Fruit fly (Drosophila melanogaster) whole organism, embryonic: ENCODE measurements around the gene CG3149.

Experiments
- B-H2 ChIP-seq: fragments of 200-800 bp; sonication (Bioruptor generic); optimal IDR thresholded peaks from 2 replicates; lab custom pipeline; 2018; ENCODE audit warnings: missing biosample characterization, mild to moderate bottlenecking, missing genetic modification characterization
- CG1233 ChIP-seq: fragments of 200-800 bp; sonication (Bioruptor generic); optimal IDR thresholded peaks from 4 replicates; lab custom pipeline; 2018; ENCODE audit warnings: missing biosample characterization, mild to moderate bottlenecking, missing genetic modification characterization
- CG12769 ChIP-seq: fragments of 200-800 bp; sonication (Bioruptor generic); optimal IDR thresholded peaks from 2 replicates; lab custom pipeline; 2019; ENCODE audit warnings: missing biosample characterization, mild to moderate bottlenecking, missing genetic modification characterization, moderate library complexity
- CG12942 ChIP-seq: fragments of 200-800 bp; sonication (Bioruptor generic); optimal IDR thresholded peaks from 3 replicates; lab custom pipeline; 2016; ENCODE audit warnings: missing biosample characterization, missing genetic modification characterization
- CG14441 ChIP-seq: fragments of 200-800 bp; sonication (Bioruptor generic); IDR thresholded peaks from 2 replicates; pipeline ENCODE4 v1.3.6; 2022; ENCODE audit warnings: missing biosample characterization, missing genetic modification characterization
- CG16779 ChIP-seq: fragments of 200-800 bp; sonication (Bioruptor generic); IDR thresholded peaks from 2 replicates; pipeline ENCODE4 v1.3.6; 2022; ENCODE audit warnings: missing biosample characterization, missing genetic modification characterization
- CG17328 ChIP-seq: fragments of 200-800 bp; sonication (Bioruptor generic); IDR thresholded peaks from 2 replicates; pipeline ENCODE4 v1.3.6; 2022; ENCODE audit warnings: missing biosample characterization, missing genetic modification characterization
- CG2875 ChIP-seq: fragments of 200-800 bp; sonication (Bioruptor generic); optimal IDR thresholded peaks from 2 replicates; lab custom pipeline; 2017; ENCODE audit warnings: missing biosample characterization, mild to moderate bottlenecking, missing genetic modification characterization, missing genetic modification reagents
- CG3065 ChIP-seq: fragments of 200-800 bp; sonication (Bioruptor generic); optimal IDR thresholded peaks from 2 replicates; lab custom pipeline; 2016; ENCODE audit warnings: missing biosample characterization, missing genetic modification characterization
- CG31365 ChIP-seq: fragments of 200-800 bp; sonication (Bioruptor generic); optimal IDR thresholded peaks from 2 replicates; lab custom pipeline; 2018; ENCODE audit warnings: missing biosample characterization, mild to moderate bottlenecking, missing genetic modification characterization
- CG3281 ChIP-seq: fragments of 200-800 bp; sonication (Bioruptor generic); optimal IDR thresholded peaks from 3 replicates; lab custom pipeline; 2017; ENCODE audit warnings: missing biosample characterization, mild to moderate bottlenecking, missing genetic modification characterization
- CG33213 ChIP-seq: fragments of 200-800 bp; sonication (Bioruptor generic); optimal IDR thresholded peaks from 3 replicates; lab custom pipeline; 2016; ENCODE audit warnings: missing biosample characterization, missing genetic modification characterization
- CG6175 ChIP-seq: fragments of 200-800 bp; sonication (Bioruptor generic); IDR thresholded peaks from 3 replicates; pipeline ENCODE4 v1.3.6; 2022; ENCODE audit warnings: missing biosample characterization, missing genetic modification characterization
- CG6254 ChIP-seq: fragments of 200-800 bp; sonication (Bioruptor generic); optimal IDR thresholded peaks from 3 replicates; lab custom pipeline; 2017; ENCODE audit warnings: mild to moderate bottlenecking, missing biosample characterization, missing genetic modification reagents, missing genetic modification characterization
- CG7357 ChIP-seq: fragments of 200-800 bp; sonication (Bioruptor generic); IDR thresholded peaks from 3 replicates; pipeline ENCODE4 v1.3.6; 2022; ENCODE audit warnings: missing biosample characterization, missing genetic modification characterization
- CG8281 ChIP-seq: fragments of 200-800 bp; sonication (Bioruptor generic); optimal IDR thresholded peaks from 2 replicates; lab custom pipeline; 2018; ENCODE audit warnings: missing biosample characterization, mild to moderate bottlenecking, missing genetic modification characterization, moderate library complexity
- Chrac-16 ChIP-seq: fragments of 200-800 bp; sonication (Bioruptor generic); optimal IDR thresholded peaks from 3 replicates; lab custom pipeline; 2016; ENCODE audit warnings: missing biosample characterization, missing genetic modification characterization
- Drgx ChIP-seq: fragments of 200-800 bp; sonication (Bioruptor generic); IDR thresholded peaks from 2 replicates; pipeline ENCODE4 v1.3.6; 2022; ENCODE audit warnings: missing biosample characterization, missing genetic modification characterization
- E2f1 ChIP-seq: fragments of 200-800 bp; sonication (Bioruptor generic); IDR thresholded peaks from 2 replicates; pipeline ENCODE4 v1.3.6; 2022; ENCODE audit warnings: missing biosample characterization, missing genetic modification characterization
- Fer2 ChIP-seq: fragments of 200-800 bp; sonication (Bioruptor generic); optimal IDR thresholded peaks from 2 replicates; lab custom pipeline; 2018; ENCODE audit warnings: missing biosample characterization, mild to moderate bottlenecking, missing genetic modification characterization, moderate library complexity
- H2.0 ChIP-seq: fragments of 200-800 bp; sonication (Bioruptor generic); IDR thresholded peaks from 2 replicates; pipeline ENCODE4 v1.3.6; 2022; ENCODE audit warnings: missing biosample characterization, missing genetic modification characterization
- HLH4C ChIP-seq: fragments of 200-800 bp; sonication (Bioruptor generic); IDR thresholded peaks from 3 replicates; pipeline ENCODE4 v1.3.6; 2022; ENCODE audit warnings: missing biosample characterization, missing genetic modification characterization; ENCODE audit not compliant: partially characterized antibody
- HmgZ ChIP-seq: fragments of 200-800 bp; sonication (Bioruptor generic); optimal IDR thresholded peaks from 2 replicates; lab custom pipeline; 2018; ENCODE audit warnings: missing biosample characterization, mild to moderate bottlenecking, missing genetic modification characterization
- Hr39 ChIP-seq: fragments of >200 bp; optimal IDR thresholded peaks from 2 replicates; lab custom pipeline; 2017
- Meics ChIP-seq: fragments of 200-800 bp; sonication (Bioruptor generic); optimal IDR thresholded peaks from 2 replicates; lab custom pipeline; 2017; ENCODE audit warnings: missing biosample characterization, mild to moderate bottlenecking, missing genetic modification characterization
- Myb ChIP-seq: fragments of 200-800 bp; sonication (Bioruptor generic); optimal IDR thresholded peaks from 2 replicates; lab custom pipeline; 2016; ENCODE audit warnings: missing biosample characterization, missing genetic modification characterization
- NC2α ChIP-seq: fragments of 200-800 bp; sonication (Bioruptor generic); optimal IDR thresholded peaks from 2 replicates; lab custom pipeline; 2016; ENCODE audit warnings: missing biosample characterization, missing genetic modification characterization
- NC2β ChIP-seq: fragments of 200-800 bp; sonication (Bioruptor generic); optimal IDR thresholded peaks from 2 replicates; lab custom pipeline; 2016; ENCODE audit warnings: missing biosample characterization, missing genetic modification characterization
- Ptx1 ChIP-seq: fragments of 200-800 bp; sonication (Bioruptor generic); IDR thresholded peaks from 2 replicates; pipeline ENCODE4 v1.3.6; 2022; ENCODE audit warnings: missing biosample characterization, missing genetic modification characterization
- Side ChIP-seq: fragments of 200-800 bp; sonication (Bioruptor generic); optimal IDR thresholded peaks from 2 replicates; lab custom pipeline; 2016; ENCODE audit warnings: missing biosample characterization, missing genetic modification characterization
- Six4 ChIP-seq: fragments of 200-800 bp; sonication (Bioruptor generic); optimal IDR thresholded peaks from 2 replicates; lab custom pipeline; 2016; ENCODE audit warnings: missing biosample characterization, missing genetic modification characterization
- Sry-β ChIP-seq: fragments of 200-800 bp; sonication (Bioruptor generic); optimal IDR thresholded peaks from 2 replicates; lab custom pipeline; 2018; ENCODE audit warnings: missing biosample characterization, mild to moderate bottlenecking, missing genetic modification characterization, moderate library complexity
- caup ChIP-seq: fragments of 200-800 bp; sonication (Bioruptor generic); optimal IDR thresholded peaks from 3 replicates; lab custom pipeline; 2017; ENCODE audit warnings: missing biosample characterization, mild to moderate bottlenecking, missing genetic modification characterization, moderate library complexity; ENCODE audit not compliant: severe bottlenecking
- chn ChIP-seq: fragments of 200-800 bp; sonication (Bioruptor generic); optimal IDR thresholded peaks from 2 replicates; lab custom pipeline; 2016; ENCODE audit warnings: missing biosample characterization, missing genetic modification characterization
- crp ChIP-seq, 2 experiments: fragments of 200-800 bp; sonication (Bioruptor generic); optimal IDR thresholded peaks; 2 replicates in 1 of 2; 3 replicates in 1 of 2; lab custom pipeline; 2017; ENCODE audit warnings: missing biosample characterization in 2 of 2, missing genetic modification characterization in 2 of 2, mild to moderate bottlenecking in 1 of 2, moderate library complexity in 1 of 2
- dan ChIP-seq: fragments of 200-800 bp; sonication (Bioruptor generic); IDR thresholded peaks from 2 replicates; pipeline ENCODE4 v1.3.6; 2022; ENCODE audit warnings: missing biosample characterization, missing genetic modification characterization
- fd102C ChIP-seq: fragments of 200-800 bp; sonication (Bioruptor generic); optimal IDR thresholded peaks from 2 replicates; lab custom pipeline; 2018; ENCODE audit warnings: missing biosample characterization, mild to moderate bottlenecking, missing genetic modification characterization, moderate library complexity
- fru ChIP-seq: fragments of >200 bp; optimal IDR thresholded peaks from 2 replicates; lab custom pipeline; 2017
- grau ChIP-seq: fragments of 200-800 bp; optimal IDR thresholded peaks from 3 replicates; lab custom pipeline; 2019; ENCODE audit warnings: missing biosample characterization, mild to moderate bottlenecking, missing genetic modification characterization, moderate library complexity
- gsb-n ChIP-seq: fragments of 200-800 bp; sonication (Bioruptor generic); optimal IDR thresholded peaks from 3 replicates; lab custom pipeline; 2018; ENCODE audit warnings: missing biosample characterization, mild to moderate bottlenecking, missing genetic modification characterization
- inv ChIP-seq: fragments of 200-800 bp; sonication (Bioruptor generic); IDR thresholded peaks from 2 replicates; pipeline ENCODE4 v1.3.6; 2022; ENCODE audit warnings: missing biosample characterization, missing genetic modification characterization; ENCODE audit not compliant: partially characterized antibody
- lab ChIP-seq: fragments of 200-800 bp; sonication (Bioruptor generic); optimal IDR thresholded peaks from 3 replicates; lab custom pipeline; 2017; ENCODE audit warnings: missing biosample characterization, missing genetic modification characterization, mild to moderate bottlenecking, moderate library complexity, missing genetic modification reagents
- peb ChIP-seq: fragments of 200-800 bp; sonication (Bioruptor generic); IDR thresholded peaks from 2 replicates; pipeline ENCODE4 v1.3.6; 2022; ENCODE audit warnings: missing biosample characterization, missing genetic modification characterization
- run ChIP-seq: fragments of 200-800 bp; sonication (Bioruptor generic); optimal IDR thresholded peaks from 3 replicates; lab custom pipeline; 2018; ENCODE audit warnings: missing biosample characterization, mild to moderate bottlenecking, missing genetic modification characterization
- slou ChIP-seq: fragments of 200-800 bp; sonication (Bioruptor generic); optimal IDR thresholded peaks from 3 replicates; lab custom pipeline; 2016; ENCODE audit warnings: missing biosample characterization, missing genetic modification characterization
- tap ChIP-seq: fragments of 200-800 bp; optimal IDR thresholded peaks from 3 replicates; lab custom pipeline; 2019; ENCODE audit warnings: missing biosample characterization, mild to moderate bottlenecking, missing genetic modification characterization, moderate library complexity
- tna ChIP-seq: fragments of 200-800 bp; sonication (Bioruptor generic); IDR thresholded peaks from 2 replicates; pipeline ENCODE4 v1.3.6; 2022; ENCODE audit warnings: missing biosample characterization, missing genetic modification characterization; ENCODE audit not compliant: partially characterized antibody
- trh ChIP-seq: fragments of 200-800 bp; sonication (Bioruptor generic); optimal IDR thresholded peaks from 2 replicates; lab custom pipeline; 2016; ENCODE audit warnings: missing biosample characterization, missing genetic modification characterization
- z ChIP-seq: fragments of 200-800 bp; sonication (Bioruptor generic); IDR thresholded peaks from 3 replicates; pipeline ENCODE4 v1.3.6; 2022; ENCODE audit warnings: missing biosample characterization, missing genetic modification characterization
- zf30C ChIP-seq: fragments of 200-800 bp; sonication (Bioruptor generic); optimal IDR thresholded peaks from 3 replicates; lab custom pipeline; 2018; ENCODE audit warnings: missing biosample characterization, mild to moderate bottlenecking, missing genetic modification characterization

Gene CG3149

DNA sequence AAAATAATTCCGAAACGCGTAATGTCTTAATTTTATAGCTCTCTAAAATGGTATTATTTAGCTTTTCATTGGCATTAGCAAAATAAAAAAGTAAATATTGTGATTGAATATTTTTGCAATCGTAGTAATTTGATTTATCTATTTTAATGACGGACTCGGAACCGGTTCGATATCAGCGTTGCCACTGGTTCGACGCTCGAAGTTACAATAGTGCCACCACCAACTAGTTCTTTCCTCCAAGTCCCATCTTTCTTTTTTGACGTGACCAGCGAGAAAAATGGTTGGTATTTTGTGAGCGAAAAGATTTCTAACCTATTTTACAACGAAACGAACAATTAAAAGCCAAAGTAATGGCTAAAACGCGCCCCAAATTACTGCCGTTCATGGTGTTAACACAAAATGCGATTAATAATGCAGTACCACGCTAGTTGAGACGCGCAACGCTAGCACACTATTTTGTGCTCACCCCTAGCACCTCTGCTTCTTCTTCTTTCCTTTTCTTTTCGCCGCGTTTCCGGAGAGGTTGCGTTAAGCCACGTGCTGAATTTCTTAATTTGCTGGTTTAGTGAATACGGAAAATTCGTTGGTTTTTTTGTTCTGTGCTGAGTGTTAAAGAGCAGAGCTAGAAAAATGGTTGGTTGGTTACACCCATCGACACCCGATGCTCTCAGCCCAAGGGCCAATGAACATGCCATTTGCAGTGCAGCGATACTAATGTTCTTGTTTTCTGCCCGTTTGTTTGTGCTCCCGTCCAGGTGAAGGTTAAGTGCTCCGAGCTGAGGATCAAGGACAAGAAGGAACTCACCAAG, 22.6 kb downstream of the CG3149 start, which contains the start of gene RpL35 (continued):
- TF ChIP-seq Ptx1 (GFP tag; lab: Robert Waterston, UW), result peak; percentile 29; the same call in 1 of the 2 replicates
- TF ChIP-seq Myb (GFP tag; lab: Kevin White, UChicago), result peak; percentile 35
- TF ChIP-seq Hr39 (lab: Kevin White, UChicago), result no peak
- TF ChIP-seq zf30C (GFP tag; lab: Kevin White, UChicago), result no peak
- TF ChIP-seq CG16779 (GFP tag; lab: Robert Waterston, UW), result no peak
- peak; percentile 38 for TF ChIP-seq CG1233 (GFP tag; lab: Kevin White, UChicago)
- peak; percentile 46; the same call in 1 of the 2 replicates for TF ChIP-seq inv (GFP tag; lab: Robert Waterston, UW)
- peak; percentile 2 for TF ChIP-seq run (tag; lab: Kevin White, UChicago)
- TF ChIP-seq gsb-n (tag; lab: Kevin White, UChicago), result peak; percentile 25
- peak; percentile 61 for TF ChIP-seq CG12769 (tag; lab: Kevin White, UChicago)
- peak; percentile 69 for TF ChIP-seq NC2β (GFP tag; lab: Kevin White, UChicago)
- TF ChIP-seq CG3065 (GFP tag; lab: Kevin White, UChicago), result no peak
- TF ChIP-seq dan (GFP tag; lab: Robert Waterston, UW), result no peak
- TF ChIP-seq CG14441, result no peak
- no peak for TF ChIP-seq Drgx
- TF ChIP-seq CG7357 (GFP tag; lab: Robert Waterston, UW), result no peak
- TF ChIP-seq z (GFP tag; lab: Robert Waterston, UW), result no peak
- no peak for TF ChIP-seq slou (GFP tag; lab: Kevin White, UChicago)
- peak; percentile 35 for TF ChIP-seq CG6254 (GFP tag; lab: Kevin White, UChicago)
- peak; percentile 48 for TF ChIP-seq HmgZ (tag; lab: Kevin White, UChicago)
- no peak for TF ChIP-seq fd102C (GFP tag; lab: Kevin White, UChicago)
- TF ChIP-seq Side (GFP tag; lab: Kevin White, UChicago), result peak; percentile 38
- TF ChIP-seq fru (lab: Kevin White, UChicago), result no peak
- TF ChIP-seq peb, result 0 out of 2 replicates have a peak, but pooled peaks have one; percentile 7
- no peak for TF ChIP-seq trh (GFP tag; lab: Kevin White, UChicago)
- peak; percentile 39 for TF ChIP-seq CG31365
- no peak for TF ChIP-seq crp (GFP tag; optimal IDR thresholded peaks at IDR 0.05; lab: Kevin White, UChicago)
- peak; percentile 26 for TF ChIP-seq CG2875 (GFP tag; lab: Kevin White, UChicago)
- no peak for TF ChIP-seq HLH4C
- no peak for TF ChIP-seq CG6175 (GFP tag; lab: Robert Waterston, UW)
- TF ChIP-seq CG17328 (GFP tag; lab: Robert Waterston, UW), result no peak
- peak; percentile 43 for TF ChIP-seq grau (tag; lab: Kevin White, UChicago)
- no peak for TF ChIP-seq CG8281 (tag; lab: Kevin White, UChicago)
- peak; percentile 79 for TF ChIP-seq lab
- no peak for TF ChIP-seq CG12942 (GFP tag; lab: Kevin White, UChicago)
- TF ChIP-seq tna (GFP tag; lab: Robert Waterston, UW), result no peak
- TF ChIP-seq tap (tag; lab: Kevin White, UChicago), result no peak
- peak; percentile 6 for TF ChIP-seq CG33213 (GFP tag; lab: Kevin White, UChicago)
- peak; percentile 51 for TF ChIP-seq Meics (GFP tag; lab: Kevin White, UChicago)
- no peak for TF ChIP-seq Six4
- TF ChIP-seq Chrac-16 (GFP tag; lab: Kevin White, UChicago), result no peak
- peak; percentile 70 for TF ChIP-seq caup (GFP tag; lab: Kevin White, UChicago)
- TF ChIP-seq E2f1 (GFP tag; lab: Robert Waterston, UW), result 0 out of 2 replicates have a peak, but pooled peaks have one; percentile 22
- no peak for TF ChIP-seq Sry-β (GFP tag; lab: Kevin White, UChicago)
- peak; percentile 28 for TF ChIP-seq B-H2
- TF ChIP-seq Fer2 (tag; lab: Kevin White, UChicago), result peak; percentile 9
- TF ChIP-seq H2.0 (GFP tag; lab: Robert Waterston, UW), result no peak
- TF ChIP-seq CG3281 (GFP tag; lab: Kevin White, UChicago), result peak; percentile 77
- TF ChIP-seq NC2α (GFP tag; lab: Kevin White, UChicago), result no peak
- TF ChIP-seq chn, result peak; percentile 27
